Worm (Caenorhabditis elegans): ENCODE measurements around the gene lips-7.

lips-7 gene

ce11 chrII:511968-512367 is 39.7 kb upstream of the lips-7 start:
- TF ChIP-seq mls-2 (tag; optimal IDR thresholded peaks at IDR 0.05) (no peak), unc-120 (tag; optimal IDR thresholded peaks at IDR 0.05; ENCODE audit: poor library complexity, severe bottlenecking) (no peak), zip-8 (tag; optimal IDR thresholded peaks at IDR 0.05) (no peak), hlh-1 (tag; optimal IDR thresholded peaks at IDR 0.05) (no peak), nhr-28 (tag; optimal IDR thresholded peaks at IDR 0.05) (no peak), nhr-12 (tag; optimal IDR thresholded peaks at IDR 0.05) (no peak), snpc-4 (tag; optimal IDR thresholded peaks at IDR 0.05) (no peak), elt-3 (tag; optimal IDR thresholded peaks at IDR 0.05) (no peak), lin-13 (tag; optimal IDR thresholded peaks at IDR 0.05) (no peak), nhr-76 (tag; optimal IDR thresholded peaks at IDR 0.05) (no peak), ztf-11 (tag; optimal IDR thresholded peaks at IDR 0.05) (no peak), flh-1 (GFP tag; optimal IDR thresholded peaks at IDR 0.05) (no peak), cnd-1 (tag; optimal IDR thresholded peaks at IDR 0.05) (no peak), M03D4.4 (tag; optimal IDR thresholded peaks at IDR 0.05) (no peak), ceh-83 (GFP tag; optimal IDR thresholded peaks at IDR 0.05) (no peak), lin-32 (GFP tag; optimal IDR thresholded peaks at IDR 0.05) (no peak), tbx-8 (GFP tag; optimal IDR thresholded peaks at IDR 0.05) (no peak)

- TF ChIP-seq M03D4.4 (tag; optimal IDR thresholded peaks at IDR 0.05) (no peak), mep-1 (tag; optimal IDR thresholded peaks at IDR 0.05) (no peak), tbx-8 (GFP tag; optimal IDR thresholded peaks at IDR 0.05) (no peak), lin-13 (tag; optimal IDR thresholded peaks at IDR 0.05) (no peak), nhr-76 (tag; optimal IDR thresholded peaks at IDR 0.05) (no peak), sem-2 (GFP tag; optimal IDR thresholded peaks at IDR 0.05) (no peak), hlh-1 (tag; optimal IDR thresholded peaks at IDR 0.05) (no peak), ces-1 (GFP tag; optimal IDR thresholded peaks at IDR 0.05) (no peak), blmp-1 (tag; optimal IDR thresholded peaks at IDR 0.05) (no peak), ztf-11 (tag; optimal IDR thresholded peaks at IDR 0.05) (no peak), pha-4 (tag; optimal IDR thresholded peaks at IDR 0.05) (no peak), lin-32 (GFP tag; optimal IDR thresholded peaks at IDR 0.05) (no peak), drap-1 (GFP tag; optimal IDR thresholded peaks at IDR 0.05) (no peak), flh-1 (GFP tag; optimal IDR thresholded peaks at IDR 0.05) (no peak), elt-3 (tag; optimal IDR thresholded peaks at IDR 0.05) (no peak), cnd-1 (tag; optimal IDR thresholded peaks at IDR 0.05) (no peak), sptf-1 (tag; optimal IDR thresholded peaks at IDR 0.05) (no peak), nhr-237 (tag; optimal IDR thresholded peaks at IDR 0.05) (no peak), ceh-43 (GFP tag; optimal IDR thresholded peaks at IDR 0.05) (no peak), bed-3 (GFP tag; optimal IDR thresholded peaks at IDR 0.05) (no peak)
Observed at ce11 chrII:512630-513029, 39.0 kb upstream of the lips-7 start.

ce11 chrII:515765-516164 is 35.9 kb upstream of the lips-7 start, which contains the start of gene mab-9:
Gene mab-9, plus strand, starts transcription at chrII:516024.
- TF ChIP-seq tbx-8 (GFP tag; optimal IDR thresholded peaks at IDR 0.05) (no peak), unc-62 (GFP tag; optimal IDR thresholded peaks at IDR 0.05) (no peak)

ce11 chrII:521720-522119 is 29.9 kb upstream of the lips-7 start:
- TF ChIP-seq sptf-1 (tag; optimal IDR thresholded peaks at IDR 0.05) (no peak), nhr-237 (tag; optimal IDR thresholded peaks at IDR 0.05) (no peak), nhr-12 (tag; optimal IDR thresholded peaks at IDR 0.05) (no peak), ceh-83 (GFP tag; optimal IDR thresholded peaks at IDR 0.05) (no peak), zip-8 (tag; optimal IDR thresholded peaks at IDR 0.05) (no peak), blmp-1 (tag; optimal IDR thresholded peaks at IDR 0.05) (no peak)

ce11 chrII:522302-522701 is 29.4 kb upstream of the lips-7 start, which contains the start of gene slc-36.2:
Gene slc-36.2, plus strand, starts transcription at chrII:522602.
- TF ChIP-seq elt-1 (tag; optimal IDR thresholded peaks at IDR 0.05; ENCODE audit: borderline replicate concordance, insufficient read depth): no peak
- TF ChIP-seq nhr-2 (tag; optimal IDR thresholded peaks at IDR 0.05): no peak
- no peak for TF ChIP-seq elt-3 (tag; optimal IDR thresholded peaks at IDR 0.05)
- TF ChIP-seq bed-3 (GFP tag; optimal IDR thresholded peaks at IDR 0.05): no peak
- TF ChIP-seq nhr-28 (tag; optimal IDR thresholded peaks at IDR 0.05): no peak
- no peak for TF ChIP-seq M03D4.4 (tag; optimal IDR thresholded peaks at IDR 0.05)
- no peak for TF ChIP-seq ceh-83 (GFP tag; optimal IDR thresholded peaks at IDR 0.05)
- TF ChIP-seq unc-120 (tag; optimal IDR thresholded peaks at IDR 0.05; ENCODE audit: poor library complexity, severe bottlenecking): no peak
- no peak for TF ChIP-seq snpc-4 (tag; optimal IDR thresholded peaks at IDR 0.05)
- TF ChIP-seq lsy-2 (tag; optimal IDR thresholded peaks at IDR 0.05): no peak
- TF ChIP-seq ceh-39 (tag; optimal IDR thresholded peaks at IDR 0.05): no peak
- no peak for TF ChIP-seq sptf-1 (tag; optimal IDR thresholded peaks at IDR 0.05)
- no peak for TF ChIP-seq tbx-8 (GFP tag; optimal IDR thresholded peaks at IDR 0.05)
- TF ChIP-seq unc-62 (GFP tag; optimal IDR thresholded peaks at IDR 0.05): no peak
- no peak for TF ChIP-seq flh-1 (GFP tag; optimal IDR thresholded peaks at IDR 0.05)

All from whole organism, mixed stage, embryonic.